Worm (Caenorhabditis elegans) whole organism, L1 larva: ENCODE measurements around the gene lido-15.

Experiments used
- C04F5.9 ChIP-seq: sonication (generic microtip); optimal IDR thresholded peaks from 2 replicates; lab custom pipeline; 2016; ENCODE audit warnings: missing genetic modification characterization, missing compliant biosample characterization
- F16B12.6 ChIP-seq: fragments of 150-350 bp; optimal IDR thresholded peaks from 2 replicates; lab custom pipeline; 2014; ENCODE audit warnings: missing biosample characterization, missing genetic modification characterization
- aly-2 ChIP-seq: fragments of 150-350 bp; optimal IDR thresholded peaks from 2 replicates; lab custom pipeline; 2014; ENCODE audit warnings: missing biosample characterization, missing genetic modification characterization
- blmp-1 ChIP-seq: fragments of 150-350 bp; optimal IDR thresholded peaks from 2 replicates; lab custom pipeline; 2014; ENCODE audit warnings: missing biosample characterization, missing genetic modification characterization
- ceh-8 ChIP-seq: fragments of 200-800 bp; sonication (Bioruptor generic); optimal IDR thresholded peaks from 2 replicates; lab custom pipeline; 2018; ENCODE audit warnings: mild to moderate bottlenecking, missing genetic modification characterization, moderate library complexity, missing compliant biosample characterization
- ceh-82 ChIP-seq, 3 experiments: fragments of 150-350 bp in 1 of 3; sonication (generic microtip) in 2 of 3; optimal IDR thresholded peaks; 2 replicates each; lab custom pipeline; 2014 to 2017; ENCODE audit warnings: missing biosample characterization in 3 of 3, missing genetic modification characterization in 3 of 3
- efl-1 ChIP-seq, 4 experiments: fragments of 150-350 bp; optimal IDR thresholded peaks in 3 of 4; peaks in 1 of 4; 1 replicate in 1 of 4; 2 replicates in 3 of 4; lab custom pipeline; 2014; ENCODE audit warnings: missing biosample characterization in 2 of 4, missing genetic modification characterization in 2 of 4, missing genetic modification reagents in 2 of 4
- fkh-8 ChIP-seq: sonication (generic microtip); optimal IDR thresholded peaks from 2 replicates; lab custom pipeline; 2016; ENCODE audit warnings: mild to moderate bottlenecking, missing genetic modification characterization, missing compliant biosample characterization
- lin-39 ChIP-seq: fragments of 150-350 bp; optimal IDR thresholded peaks from 2 replicates; lab custom pipeline; 2014; ENCODE audit warnings: missing biosample characterization, missing genetic modification reagents, missing genetic modification characterization
- lir-3 ChIP-seq: sonication (generic microtip); optimal IDR thresholded peaks from 2 replicates; lab custom pipeline; 2016; ENCODE audit warnings: mild to moderate bottlenecking, missing genetic modification characterization, moderate library complexity, missing compliant biosample characterization; ENCODE audit not compliant: poor library complexity
- lsy-2 ChIP-seq, 2 experiments: fragments of 150-350 bp; optimal IDR thresholded peaks; 2 replicates each; lab custom pipeline; 2014; ENCODE audit warnings: missing biosample characterization in 2 of 2, missing genetic modification characterization in 2 of 2
- nhr-19 ChIP-seq: fragments of 200-800 bp; sonication (Bioruptor generic); conservative IDR thresholded peaks from 2 replicates; pipeline ENCODE4 v1.3.6; 2022; ENCODE audit warnings: missing genetic modification characterization, missing compliant biosample characterization
- nhr-71 ChIP-seq: sonication (generic microtip); optimal IDR thresholded peaks from 2 replicates; lab custom pipeline; 2016; ENCODE audit warnings: mild to moderate bottlenecking, missing genetic modification characterization, moderate library complexity, missing compliant biosample characterization
- nhr-76 ChIP-seq: sonication (generic microtip); optimal IDR thresholded peaks from 2 replicates; lab custom pipeline; 2017; ENCODE audit warnings: missing biosample characterization, missing genetic modification characterization
- nhr-77 ChIP-seq: fragments of 150-350 bp; optimal IDR thresholded peaks from 2 replicates; lab custom pipeline; 2014; ENCODE audit warnings: missing biosample characterization, missing genetic modification characterization
- nhr-84 ChIP-seq: sonication (generic microtip); optimal IDR thresholded peaks from 2 replicates; lab custom pipeline; 2017; ENCODE audit warnings: missing biosample characterization, missing genetic modification characterization
- nhr-85 ChIP-seq: sonication (generic microtip); peaks from one replicate; lab custom pipeline; 2016; ENCODE audit warnings: missing genetic modification characterization, inconsistent platforms, missing compliant biosample characterization
- sox-4 ChIP-seq: sonication (generic microtip); optimal IDR thresholded peaks from 2 replicates; lab custom pipeline; 2016; ENCODE audit warnings: missing genetic modification characterization, missing compliant biosample characterization
- swsn-7 ChIP-seq: sonication (generic microtip); optimal IDR thresholded peaks from 2 replicates; lab custom pipeline; 2016; ENCODE audit warnings: missing genetic modification characterization, missing compliant biosample characterization
- tbx-2 ChIP-seq: sonication (generic microtip); optimal IDR thresholded peaks from 2 replicates; lab custom pipeline; 2016; ENCODE audit warnings: missing genetic modification characterization, missing compliant biosample characterization
- tlp-1 ChIP-seq: fragments of 150-350 bp; optimal IDR thresholded peaks from 2 replicates; lab custom pipeline; 2014; ENCODE audit warnings: missing biosample characterization, missing genetic modification characterization
- unc-30 ChIP-seq: sonication (generic microtip); optimal IDR thresholded peaks from 2 replicates; lab custom pipeline; 2017; ENCODE audit warnings: missing biosample characterization, missing genetic modification characterization
- unc-62 ChIP-seq: fragments of 150-350 bp; optimal IDR thresholded peaks from 2 replicates; lab custom pipeline; 2014; ENCODE audit warnings: missing biosample characterization, missing genetic modification reagents, missing genetic modification characterization
- unc-98 ChIP-seq: fragments of 200-800 bp; sonication (Bioruptor generic); IDR thresholded peaks from 2 replicates; pipeline ENCODE4 v1.3.6; 2022; ENCODE audit warnings: missing genetic modification characterization, missing compliant biosample characterization
- zag-1 ChIP-seq: fragments of 150-350 bp; optimal IDR thresholded peaks from 2 replicates; lab custom pipeline; 2014; ENCODE audit warnings: missing biosample characterization, missing genetic modification characterization
- ztf-4 ChIP-seq: fragments of 150-350 bp; optimal IDR thresholded peaks from 2 replicates; lab custom pipeline; 2014; ENCODE audit warnings: missing biosample characterization, missing genetic modification characterization

The lido-15 gene

ce11 chrII:3850655-3851054, 38.6 kb downstream of the lido-15 start, which contains the start of gene nhr-72:
Gene nhr-72, minus strand, starts transcription at chrII:3850755.
- no peak for TF ChIP-seq C04F5.9 (tag; lab: Kevin White, UChicago)
- TF ChIP-seq lsy-2 (tag; optimal IDR thresholded peaks at IDR 0.05; lab: Kevin White, UChicago), result no peak
- no peak for TF ChIP-seq tbx-2 (tag; lab: Kevin White, UChicago)
- no peak for TF ChIP-seq unc-30 (tag; lab: Kevin White, UChicago)
- TF ChIP-seq aly-2 (tag; lab: Kevin White, UChicago), result no peak
- TF ChIP-seq nhr-84 (tag; lab: Kevin White, UChicago), result no peak
- no peak for TF ChIP-seq tlp-1 (tag; lab: Kevin White, UChicago)
- no peak for TF ChIP-seq lin-39 (tag; lab: Kevin White, UChicago)
- TF ChIP-seq blmp-1 (tag; lab: Kevin White, UChicago), result no peak
- TF ChIP-seq swsn-7 (tag; lab: Kevin White, UChicago), result no peak
- TF ChIP-seq ceh-8 (GFP tag; lab: Kevin White, UChicago), result no peak
- no peak for TF ChIP-seq nhr-19
- TF ChIP-seq F16B12.6 (tag; lab: Kevin White, UChicago), result no peak
- TF ChIP-seq zag-1 (tag; lab: Kevin White, UChicago), result no peak
- no peak for TF ChIP-seq ceh-82 (tag; optimal IDR thresholded peaks at IDR 0.05; lab: Kevin White, UChicago)
- no peak for TF ChIP-seq unc-98 (GFP tag; lab: Robert Waterston, UW)
- TF ChIP-seq lir-3 (tag; lab: Kevin White, UChicago), result no peak
- TF ChIP-seq nhr-77 (tag; lab: Kevin White, UChicago), result no peak
- TF ChIP-seq, all 84 proteins: peak for 0

- TF ChIP-seq nhr-85 (tag; lab: Kevin White, UChicago), result peak; percentile 49
- no peak for TF ChIP-seq ztf-4 (tag; lab: Kevin White, UChicago)
Observed at ce11 chrII:3852654-3853053, 40.6 kb downstream of the lido-15 start, which contains the start of gene nhr-257. Gene nhr-257, plus strand, starts transcription at chrII:3852954.

- TF ChIP-seq nhr-76 (tag; lab: Kevin White, UChicago) (no peak), nhr-71 (no peak), efl-1 (optimal IDR thresholded peaks at IDR 0.05; lab: Kevin White, UChicago) (no peak), efl-1 (GFP tag; optimal IDR thresholded peaks at IDR 0.05 in 1 of 2; lab: Kevin White, UChicago) (peak in 1 of 2 experiments; percentile 61), sox-4 (tag; lab: Kevin White, UChicago) (no peak)
Observed at ce11 chrII:3860826-3861225, 48.7 kb downstream of the lido-15 start, which contains the start of gene oac-11. Gene oac-11, minus strand, starts transcription at chrII:3860926.

- TF ChIP-seq unc-62 (GFP tag; lab: Kevin White, UChicago) (no peak), fkh-8 (no peak)
Observed at ce11 chrII:3862053-3862452, 50.0 kb downstream of the lido-15 start.
